Fruit fly (Drosophila melanogaster) whole organism, prepupa: ENCODE measurements around the gene Kpc1.

Experiments
- Blimp-1 ChIP-seq: fragments of 200-800 bp; sonication (Bioruptor generic); optimal IDR thresholded peaks from 3 replicates; lab custom pipeline; 2017; ENCODE audit warnings: missing biosample characterization, missing genetic modification characterization, mild to moderate bottlenecking, moderate library complexity, missing genetic modification reagents
- CG10669 ChIP-seq: fragments of 200-800 bp; sonication (Bioruptor generic); optimal IDR thresholded peaks from 3 replicates; lab custom pipeline; 2018; ENCODE audit warnings: missing biosample characterization, mild to moderate bottlenecking, missing genetic modification characterization, moderate library complexity
- CG11902 ChIP-seq: fragments of 200-800 bp; sonication (Bioruptor generic); optimal IDR thresholded peaks from 3 replicates; lab custom pipeline; 2016; ENCODE audit warnings: missing biosample characterization, missing genetic modification characterization
- CG1621 ChIP-seq: fragments of 200-800 bp; sonication (Bioruptor generic); optimal IDR thresholded peaks from 3 replicates; lab custom pipeline; 2018; ENCODE audit warnings: missing biosample characterization, mild to moderate bottlenecking, missing genetic modification characterization
- CG16779 ChIP-seq: fragments of 200-800 bp; sonication (Bioruptor generic); optimal IDR thresholded peaks from 3 replicates; lab custom pipeline; 2017; ENCODE audit warnings: missing biosample characterization, mild to moderate bottlenecking, missing genetic modification characterization
- CG3032 ChIP-seq: fragments of 200-800 bp; optimal IDR thresholded peaks from 2 replicates; lab custom pipeline; 2019; ENCODE audit warnings: missing biosample characterization, mild to moderate bottlenecking, missing genetic modification characterization, moderate library complexity
- CG31627 ChIP-seq: fragments of 200-800 bp; sonication (Bioruptor generic); optimal IDR thresholded peaks from 3 replicates; lab custom pipeline; 2016; ENCODE audit warnings: missing biosample characterization, missing genetic modification characterization
- CG34406 ChIP-seq: fragments of 200-800 bp; sonication (Bioruptor generic); optimal IDR thresholded peaks from 3 replicates; lab custom pipeline; 2016; ENCODE audit warnings: missing biosample characterization, missing genetic modification characterization
- CG3919 ChIP-seq: fragments of 200-800 bp; sonication (Bioruptor generic); optimal IDR thresholded peaks from 3 replicates; lab custom pipeline; 2016; ENCODE audit warnings: missing biosample characterization, missing genetic modification characterization
- CG6276 ChIP-seq: fragments of 200-800 bp; sonication (Bioruptor generic); optimal IDR thresholded peaks from 2 replicates; lab custom pipeline; 2017; ENCODE audit warnings: missing biosample characterization, mild to moderate bottlenecking, missing genetic modification characterization
- CG6792 ChIP-seq: fragments of 200-800 bp; sonication (Bioruptor generic); optimal IDR thresholded peaks from 3 replicates; lab custom pipeline; 2016; ENCODE audit warnings: missing biosample characterization, missing genetic modification characterization
- CG6808 ChIP-seq: fragments of 200-800 bp; sonication (Bioruptor generic); optimal IDR thresholded peaks from 3 replicates; lab custom pipeline; 2017; ENCODE audit warnings: missing biosample characterization, missing genetic modification characterization, mild to moderate bottlenecking, moderate library complexity, missing genetic modification reagents
- CG8319 ChIP-seq: fragments of 200-800 bp; sonication (Bioruptor generic); optimal IDR thresholded peaks from 3 replicates; lab custom pipeline; 2016; ENCODE audit warnings: missing biosample characterization, missing genetic modification characterization
- CG9139 ChIP-seq: fragments of 200-800 bp; sonication (Bioruptor generic); optimal IDR thresholded peaks from 3 replicates; lab custom pipeline; 2017; ENCODE audit warnings: missing biosample characterization, mild to moderate bottlenecking, missing genetic modification characterization
- Eip75B ChIP-seq: fragments of 200-800 bp; sonication (Bioruptor generic); optimal IDR thresholded peaks from 3 replicates; lab custom pipeline; 2016; ENCODE audit warnings: missing biosample characterization, missing genetic modification characterization
- Eip78C ChIP-seq: fragments of 200-800 bp; sonication (Bioruptor generic); peaks from one replicate; lab custom pipeline; 2016; ENCODE audit warnings: missing biosample characterization, missing genetic modification characterization
- Eip93F ChIP-seq: fragments of 200-800 bp; sonication (Bioruptor generic); optimal IDR thresholded peaks from 2 replicates; lab custom pipeline; 2016; ENCODE audit warnings: missing biosample characterization, mild to moderate bottlenecking, missing genetic modification characterization
- Ets21C ChIP-seq: fragments of 200-800 bp; sonication (Bioruptor generic); optimal IDR thresholded peaks from 3 replicates; lab custom pipeline; 2016; ENCODE audit warnings: missing biosample characterization, missing genetic modification characterization
- Hr38 ChIP-seq: sonication (Bioruptor generic); optimal IDR thresholded peaks from 2 replicates; lab custom pipeline; 2016; ENCODE audit warnings: missing biosample characterization, missing genetic modification characterization
- Hr39 ChIP-seq: fragments of 200-800 bp; sonication (Bioruptor generic); optimal IDR thresholded peaks from 2 replicates; lab custom pipeline; 2016; ENCODE audit warnings: missing biosample characterization, missing genetic modification characterization
- OdsH ChIP-seq: fragments of 200-800 bp; sonication (Bioruptor generic); optimal IDR thresholded peaks from 3 replicates; lab custom pipeline; 2016; ENCODE audit warnings: missing biosample characterization, missing genetic modification characterization
- Smox ChIP-seq: fragments of 200-800 bp; sonication (Bioruptor generic); optimal IDR thresholded peaks from 3 replicates; lab custom pipeline; 2016; ENCODE audit warnings: missing biosample characterization, missing genetic modification characterization
- Sox14 ChIP-seq: fragments of 200-800 bp; sonication (Bioruptor generic); optimal IDR thresholded peaks from 3 replicates; lab custom pipeline; 2016; ENCODE audit warnings: missing biosample characterization, missing genetic modification characterization
- Sox15 ChIP-seq: fragments of 200-800 bp; sonication (Bioruptor generic); optimal IDR thresholded peaks from 3 replicates; lab custom pipeline; 2016; ENCODE audit warnings: missing biosample characterization, missing genetic modification characterization
- achi ChIP-seq: fragments of 200-800 bp; sonication (Bioruptor generic); optimal IDR thresholded peaks from 3 replicates; lab custom pipeline; 2016; ENCODE audit warnings: missing biosample characterization, missing genetic modification characterization
- acj6 ChIP-seq: fragments of 200-800 bp; sonication (Bioruptor generic); optimal IDR thresholded peaks from 3 replicates; lab custom pipeline; 2016; ENCODE audit warnings: missing biosample characterization, missing genetic modification characterization
- cyc ChIP-seq: fragments of 200-800 bp; sonication (Bioruptor generic); optimal IDR thresholded peaks from 3 replicates; lab custom pipeline; 2016; ENCODE audit warnings: missing biosample characterization, missing genetic modification characterization
- dac ChIP-seq: fragments of 200-800 bp; sonication (Bioruptor generic); optimal IDR thresholded peaks from 2 replicates; lab custom pipeline; 2017; ENCODE audit warnings: missing biosample characterization, mild to moderate bottlenecking, missing genetic modification characterization
- dsx ChIP-seq: fragments of 200-800 bp; optimal IDR thresholded peaks from 3 replicates; lab custom pipeline; 2019; ENCODE audit warnings: missing biosample characterization, mild to moderate bottlenecking, missing genetic modification characterization, moderate library complexity; ENCODE audit not compliant: poor library complexity, severe bottlenecking
- eg ChIP-seq: fragments of 200-800 bp; sonication (Bioruptor generic); IDR thresholded peaks from 3 replicates; pipeline ENCODE4 v1.3.6; 2022; ENCODE audit warnings: missing biosample characterization, missing genetic modification characterization
- esn ChIP-seq: fragments of 200-800 bp; sonication (Bioruptor generic); optimal IDR thresholded peaks from 2 replicates; lab custom pipeline; 2016; ENCODE audit warnings: missing biosample characterization, mild to moderate bottlenecking, missing genetic modification characterization, moderate library complexity
- fd85E ChIP-seq: fragments of 200-800 bp; sonication (Bioruptor generic); optimal IDR thresholded peaks from 3 replicates; lab custom pipeline; 2016; ENCODE audit warnings: missing biosample characterization, missing genetic modification characterization
- fkh ChIP-seq: fragments of 200-800 bp; sonication (Bioruptor generic); optimal IDR thresholded peaks from 3 replicates; lab custom pipeline; 2017; ENCODE audit warnings: missing biosample characterization, mild to moderate bottlenecking, missing genetic modification characterization, moderate library complexity
- net ChIP-seq: fragments of 200-800 bp; sonication (Bioruptor generic); optimal IDR thresholded peaks from 3 replicates; lab custom pipeline; 2016; ENCODE audit warnings: missing biosample characterization, missing genetic modification characterization
- salr ChIP-seq, 2 experiments: fragments of 200-800 bp; sonication (Bioruptor generic); optimal IDR thresholded peaks; 3 replicates each; lab custom pipeline; 2016 to 2018; ENCODE audit warnings: missing biosample characterization in 2 of 2, missing genetic modification characterization in 2 of 2, mild to moderate bottlenecking in 1 of 2
- spab ChIP-seq: fragments of 200-800 bp; sonication (Bioruptor generic); optimal IDR thresholded peaks from 2 replicates; lab custom pipeline; 2017; ENCODE audit warnings: missing biosample characterization, mild to moderate bottlenecking, missing genetic modification characterization, missing genetic modification reagents
- ss ChIP-seq, 2 experiments: fragments of 200-800 bp; sonication (Bioruptor generic); optimal IDR thresholded peaks; 2 replicates in 1 of 2; 3 replicates in 1 of 2; lab custom pipeline; 2017 to 2018; ENCODE audit warnings: mild to moderate bottlenecking in 2 of 2, missing biosample characterization in 2 of 2, missing genetic modification characterization in 2 of 2, moderate library complexity in 1 of 2
- svp ChIP-seq: fragments of 200-800 bp; sonication (Bioruptor generic); peaks from one replicate; lab custom pipeline; 2016; ENCODE audit warnings: missing biosample characterization, missing genetic modification characterization
- vri ChIP-seq: fragments of 200-800 bp; sonication (Bioruptor generic); optimal IDR thresholded peaks from 3 replicates; lab custom pipeline; 2016; ENCODE audit warnings: missing biosample characterization, mild to moderate bottlenecking, missing genetic modification characterization

The Kpc1 gene

DNA sequence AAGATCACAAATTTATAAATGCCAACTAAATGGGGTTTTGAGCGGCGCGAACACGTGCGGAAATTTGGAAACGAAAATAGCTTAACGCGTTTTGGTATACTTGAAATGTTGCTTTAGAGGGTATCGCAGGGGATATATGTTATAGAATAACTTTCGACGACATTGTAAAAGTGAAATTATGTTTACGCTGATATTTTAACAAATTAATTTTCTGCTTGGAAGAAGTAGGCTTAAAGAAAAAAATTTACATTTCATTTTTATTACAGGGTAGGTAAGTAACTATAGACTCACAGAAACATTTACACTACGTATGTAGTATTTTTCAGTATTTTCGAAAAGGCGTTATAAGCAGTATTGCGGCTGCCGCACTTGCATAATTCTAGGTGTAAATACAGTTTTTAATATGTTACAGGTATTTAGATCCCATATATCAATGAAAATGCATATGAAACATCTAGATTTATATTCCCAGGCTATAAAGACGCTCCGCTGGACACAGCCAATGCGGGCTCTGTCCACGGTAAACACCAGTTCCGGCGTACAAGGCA lies 33.4 kb upstream of the Kpc1 start, which contains the start of the genes Art3 and mRpS10 (continued):
- TF ChIP-seq Smox (GFP tag; lab: Kevin White, UChicago) = peak; percentile 100
- TF ChIP-seq Sox14 (GFP tag; lab: Kevin White, UChicago) = peak; percentile 100
- peak; percentile 100 for TF ChIP-seq CG6792
- TF ChIP-seq net (GFP tag; lab: Kevin White, UChicago) = peak; percentile 100
- TF ChIP-seq CG11902 (GFP tag; lab: Kevin White, UChicago) = peak; percentile 100
- peak; percentile 99 for TF ChIP-seq CG6276 (GFP tag; lab: Kevin White, UChicago)
- TF ChIP-seq OdsH (GFP tag; lab: Kevin White, UChicago) = peak; percentile 100
- peak; percentile 100 for TF ChIP-seq salr (GFP tag; optimal IDR thresholded peaks at IDR 0.05; lab: Kevin White, UChicago)
- peak; percentile 100 for TF ChIP-seq CG34406 (GFP tag; lab: Kevin White, UChicago)
- peak; percentile 99 to 100 for TF ChIP-seq ss (GFP tag; optimal IDR thresholded peaks at IDR 0.05; lab: Kevin White, UChicago)
- peak; percentile 100 for TF ChIP-seq svp
- TF ChIP-seq CG3032 (tag; lab: Kevin White, UChicago) = peak; percentile 100
- peak; percentile 98 for TF ChIP-seq dac (GFP tag; lab: Kevin White, UChicago)
- TF ChIP-seq Blimp-1 (GFP tag; lab: Kevin White, UChicago) = peak; percentile 98
- TF ChIP-seq CG16779 (tag; lab: Kevin White, UChicago) = peak; percentile 99

DNA sequence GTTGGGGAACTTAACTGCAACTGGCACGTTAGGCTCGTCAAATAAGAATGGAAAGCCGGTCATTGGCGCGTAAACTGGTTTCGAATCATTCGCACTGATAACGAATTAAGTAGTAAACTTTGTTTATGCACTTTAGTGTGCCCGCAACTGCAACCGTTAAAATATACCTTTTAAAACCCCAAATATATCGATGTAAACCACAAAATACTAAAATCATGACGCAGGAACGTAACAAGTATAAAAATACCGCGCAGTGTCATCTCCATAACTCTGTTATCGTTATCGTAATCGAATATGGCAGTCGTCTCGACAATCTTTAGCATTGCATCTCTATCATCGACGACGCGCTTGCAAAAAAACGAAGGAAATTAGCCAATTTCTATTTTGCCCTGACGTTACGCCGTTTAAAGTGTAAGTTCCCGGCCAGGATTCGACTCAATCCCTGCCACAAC lies 29.3 kb upstream of the Kpc1 start, which contains the start of the genes CG31344 and Caf1-55:
Gene CG31344 (minus strand): TSS at position 51 of the 452 bp plus-strand sequence.
Gene Caf1-55 (plus strand): TSS at position 298 of the 452 bp plus-strand sequence.
- no peak for TF ChIP-seq cyc
- no peak for TF ChIP-seq spab (GFP tag; lab: Kevin White, UChicago)
- peak; percentile 3 for TF ChIP-seq esn (GFP tag; lab: Kevin White, UChicago)
- peak; percentile 2 for TF ChIP-seq CG31627 (GFP tag; lab: Kevin White, UChicago)
- peak; percentile 73 for TF ChIP-seq dsx (GFP tag; lab: Kevin White, UChicago)
- TF ChIP-seq CG6808 (GFP tag; lab: Kevin White, UChicago) = no peak
- TF ChIP-seq svp = no peak
- TF ChIP-seq fkh (GFP tag; lab: Kevin White, UChicago) = peak; percentile 19
- no peak for TF ChIP-seq OdsH (GFP tag; lab: Kevin White, UChicago)
- no peak for TF ChIP-seq fd85E (GFP tag; lab: Kevin White, UChicago)
- TF ChIP-seq Hr39 (GFP tag; lab: Kevin White, UChicago) = no peak
- TF ChIP-seq achi (GFP tag; lab: Kevin White, UChicago) = no peak
- TF ChIP-seq Eip78C (GFP tag; lab: Kevin White, UChicago) = no peak
- TF ChIP-seq, all 60 proteins: peak for 4

DNA sequence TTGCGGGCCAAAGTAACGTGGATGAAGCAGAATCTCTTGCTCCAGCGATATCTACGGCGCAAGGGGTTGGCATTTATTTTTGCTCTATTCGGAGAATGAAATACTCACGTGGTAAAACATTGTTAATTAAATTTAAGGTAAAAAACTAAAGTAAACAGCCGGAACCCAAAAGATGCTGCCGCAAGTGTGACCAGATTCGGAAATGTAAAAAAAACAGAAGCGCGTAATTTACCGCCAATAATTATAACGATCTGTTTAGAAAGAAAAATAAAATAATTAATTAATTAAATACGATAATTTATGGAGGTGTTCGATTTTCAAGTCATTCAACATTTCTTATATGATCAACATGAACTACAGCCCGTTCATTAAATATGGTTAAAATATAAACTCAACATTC lies 27.0 kb upstream of the Kpc1 start, which contains the start of gene Polr2G:
Gene Polr2G (minus strand): TSS at position 208 of the 400 bp plus-strand sequence.
- TF ChIP-seq Eip78C (GFP tag; lab: Kevin White, UChicago) (no peak), CG1621 (peak; percentile 4), Eip93F (no peak), fkh (GFP tag; lab: Kevin White, UChicago) (peak; percentile 75), Smox (GFP tag; lab: Kevin White, UChicago) (no peak)

- peak; percentile 96 for TF ChIP-seq CG3919 (GFP tag; lab: Kevin White, UChicago)
- peak; percentile 99 for TF ChIP-seq eg (GFP tag; lab: Robert Waterston, UW)
- TF ChIP-seq net (GFP tag; lab: Kevin White, UChicago) = no peak
- TF ChIP-seq Hr38 (GFP tag; lab: Kevin White, UChicago) = no peak
- TF ChIP-seq CG6808 (GFP tag; lab: Kevin White, UChicago) = no peak
- TF ChIP-seq CG10669 (GFP tag; lab: Kevin White, UChicago) = no peak
- no peak for TF ChIP-seq CG34406 (GFP tag; lab: Kevin White, UChicago)
- no peak for TF ChIP-seq Hr39 (GFP tag; lab: Kevin White, UChicago)
- peak; percentile 78 for TF ChIP-seq Sox14 (GFP tag; lab: Kevin White, UChicago)
- TF ChIP-seq CG6792 = peak; percentile 83
- peak; percentile 96 for TF ChIP-seq CG3032 (tag; lab: Kevin White, UChicago)
- no peak for TF ChIP-seq spab (GFP tag; lab: Kevin White, UChicago)
- peak; percentile 88 for TF ChIP-seq dsx (GFP tag; lab: Kevin White, UChicago)
- TF ChIP-seq dac (GFP tag; lab: Kevin White, UChicago) = peak; percentile 75
- no peak for TF ChIP-seq CG9139 (GFP tag; lab: Kevin White, UChicago)
- TF ChIP-seq CG31627 (GFP tag; lab: Kevin White, UChicago) = peak; percentile 69
- no peak for TF ChIP-seq achi (GFP tag; lab: Kevin White, UChicago)
- TF ChIP-seq Sox15 = peak; percentile 39
- TF ChIP-seq Ets21C (GFP tag; lab: Kevin White, UChicago) = no peak
- TF ChIP-seq OdsH (GFP tag; lab: Kevin White, UChicago) = no peak
- no peak for TF ChIP-seq fkh (GFP tag; lab: Kevin White, UChicago)
- no peak for TF ChIP-seq vri (GFP tag; lab: Kevin White, UChicago)
- TF ChIP-seq CG8319 = no peak
- no peak for TF ChIP-seq Eip75B (GFP tag; lab: Kevin White, UChicago)
- TF ChIP-seq Eip78C (GFP tag; lab: Kevin White, UChicago) = peak; percentile 99
- TF ChIP-seq acj6 (GFP tag; lab: Kevin White, UChicago) = no peak
These were observed 23.0 kb upstream of the Kpc1 start, which contains the start of the genes SIDL and CG12241 for dm6 chr3R:15218824-15219576. SIDL (minus strand) TSS chr3R:15218874. CG12241 (plus strand) TSS chr3R:15219256.
